Fruit fly (Drosophila melanogaster): ENCODE data around the gene VhaAC39-2.

- no peak for TF ChIP-seq CG1620 (GFP tag; optimal IDR thresholded peaks at IDR 0.05)
- TF ChIP-seq cnc (optimal IDR thresholded peaks at IDR 0.05): no peak
- TF ChIP-seq bab1 (GFP tag; optimal IDR thresholded peaks at IDR 0.05): peak; percentile 29
- peak; percentile 28 for TF ChIP-seq CG11617 (GFP tag; optimal IDR thresholded peaks at IDR 0.05)
- TF ChIP-seq kay (GFP tag; ENCODE audit: borderline replicate concordance): no peak
- no peak for TF ChIP-seq Mnt (GFP tag; optimal IDR thresholded peaks at IDR 0.05)
- TF ChIP-seq CG12768 (GFP tag; optimal IDR thresholded peaks at IDR 0.05): no peak
- TF ChIP-seq CG5204 (GFP tag; optimal IDR thresholded peaks at IDR 0.05): no peak
- no peak for TF ChIP-seq ovo (GFP tag; optimal IDR thresholded peaks at IDR 0.05)
- TF ChIP-seq pad (GFP tag; optimal IDR thresholded peaks at IDR 0.05): no peak
These were observed 32.7 kb downstream of the VhaAC39-2 start, which contains the start of gene CG31365 for dm6 chr3R:23126241-23127022.

All from whole organism, adult.